Worm (Caenorhabditis elegans): ENCODE results near the gene pfk-1.2.

The pfk-1.2 gene

ce11 chrV:9531477-9531876 is at the start of gene pfk-1.2, which contains the start of gene C50F4.10:
Gene pfk-1.2, plus strand, starts transcription at chrV:9531801.
Gene C50F4.10, minus strand, starts transcription at chrV:9531577.
- TF ChIP-seq sox-4 (tag; optimal IDR thresholded peaks at IDR 0.05), result no peak

- TF ChIP-seq fkh-10 (GFP tag; optimal IDR thresholded peaks at IDR 0.05) (peak; percentile 90), lin-14 (GFP tag; optimal IDR thresholded peaks at IDR 0.05) (peak; percentile 57), nhr-71 (tag; optimal IDR thresholded peaks at IDR 0.05) (no peak)
Measured at ce11 chrV:9483738-9484256, 47.8 kb upstream of the pfk-1.2 start, which contains the start of gene K06A4.2. Gene K06A4.2, plus strand, starts transcription at chrV:9484206.

- TF ChIP-seq mef-2 (tag; optimal IDR thresholded peaks at IDR 0.05) (no peak), pax-3 (tag; optimal IDR thresholded peaks at IDR 0.05) (peak; percentile 38), efl-1 (optimal IDR thresholded peaks at IDR 0.05) (no peak), efl-1 (GFP tag; optimal IDR thresholded peaks at IDR 0.05 in 1 of 2) (peak in 1 of 2 experiments; percentile 69), fkh-8 (tag; optimal IDR thresholded peaks at IDR 0.05) (peak; percentile 15), lsy-2 (tag; optimal IDR thresholded peaks at IDR 0.05) (no peak), nhr-90 (tag; optimal IDR thresholded peaks at IDR 0.05; ENCODE audit: poor library complexity) (no peak), dsc-1 (tag; optimal IDR thresholded peaks at IDR 0.05) (peak; percentile 88), sox-4 (tag; optimal IDR thresholded peaks at IDR 0.05) (peak; percentile 9), nhr-71 (tag; optimal IDR thresholded peaks at IDR 0.05) (peak; percentile 5)
Measured at ce11 chrV:9485508-9485907, 46.1 kb upstream of the pfk-1.2 start.

ce11 chrV:9489411-9489810 is 42.2 kb upstream of the pfk-1.2 start, which contains the start of gene K06A4.10:
Gene K06A4.10, minus strand, starts transcription at chrV:9489800.
- TF ChIP-seq sup-37 (GFP tag; optimal IDR thresholded peaks at IDR 0.05) (no peak), elt-2 (tag; optimal IDR thresholded peaks at IDR 0.05) (peak; percentile 46)

- no peak for TF ChIP-seq nhr-11 (tag; optimal IDR thresholded peaks at IDR 0.05)
- peak; percentile 79 for TF ChIP-seq elt-2 (tag; optimal IDR thresholded peaks at IDR 0.05)
- no peak for TF ChIP-seq efl-1 (optimal IDR thresholded peaks at IDR 0.05)
- TF ChIP-seq efl-1 (GFP tag; optimal IDR thresholded peaks at IDR 0.05 in 1 of 2), result peak in 1 of 2 experiments; percentile 43
Measured at ce11 chrV:9491440-9492160, 40.0 kb upstream of the pfk-1.2 start, which contains the start of gene K06A4.7. Gene K06A4.7, minus strand, starts transcription at chrV:9491490.

- TF ChIP-seq unc-62 (GFP tag; optimal IDR thresholded peaks at IDR 0.05) (no peak), alr-1 (tag; optimal IDR thresholded peaks at IDR 0.05; ENCODE audit: borderline replicate concordance) (no peak), elt-2 (tag; optimal IDR thresholded peaks at IDR 0.05) (peak; percentile 24)
Measured at ce11 chrV:9492460-9492859, 39.1 kb upstream of the pfk-1.2 start.

ce11 chrV:9496742-9497141 is 34.9 kb upstream of the pfk-1.2 start, which contains the start of gene gsnl-1:
Gene gsnl-1, plus strand, starts transcription at chrV:9497042.
- peak; percentile 37 for TF ChIP-seq lin-14 (GFP tag; optimal IDR thresholded peaks at IDR 0.05)
- TF ChIP-seq nhr-28 (tag; optimal IDR thresholded peaks at IDR 0.05), result no peak
- TF ChIP-seq nhr-19 (GFP tag; conservative IDR thresholded peaks at IDR 0.05), result peak; percentile 19; the same call in 1 of the 2 replicates
- TF ChIP-seq nhr-71 (tag; optimal IDR thresholded peaks at IDR 0.05), result peak; percentile 19
- TF ChIP-seq rnt-1 (tag; optimal IDR thresholded peaks at IDR 0.05), result peak; percentile 20
- TF ChIP-seq ztf-4 (tag; optimal IDR thresholded peaks at IDR 0.05), result no peak
- TF ChIP-seq dsc-1 (tag; optimal IDR thresholded peaks at IDR 0.05), result peak; percentile 70

- TF ChIP-seq blmp-1 (tag; optimal IDR thresholded peaks at IDR 0.05), result peak; percentile 3
- no peak for TF ChIP-seq hlh-17 (GFP tag; optimal IDR thresholded peaks at IDR 0.05; ENCODE audit: borderline replicate concordance)
- no peak for TF ChIP-seq snu-23 (GFP tag; optimal IDR thresholded peaks at IDR 0.05)
- no peak for TF ChIP-seq rnt-1 (tag; optimal IDR thresholded peaks at IDR 0.05)
Measured at ce11 chrV:9499295-9499694, 32.3 kb upstream of the pfk-1.2 start.
